Fruit fly (Drosophila melanogaster) whole organism, embryonic: ENCODE data around the gene CG9471.

Experiments
- Blimp-1 ChIP-seq: fragments of 200-800 bp; sonication (Bioruptor generic); optimal IDR thresholded peaks from 3 replicates; lab custom pipeline; 2018; ENCODE audit warnings: missing biosample characterization, missing genetic modification characterization, mild to moderate bottlenecking, moderate library complexity, missing genetic modification reagents
- Bteb2 ChIP-seq: fragments of 200-800 bp; sonication (Bioruptor generic); optimal IDR thresholded peaks from 2 replicates; lab custom pipeline; 2016; ENCODE audit warnings: missing biosample characterization, missing genetic modification characterization
- CG12071 ChIP-seq: fragments of 200-800 bp; sonication (Bioruptor generic); optimal IDR thresholded peaks from 3 replicates; lab custom pipeline; 2018; ENCODE audit warnings: missing biosample characterization, mild to moderate bottlenecking, missing genetic modification characterization
- CG12104 ChIP-seq: fragments of 200-800 bp; sonication (Bioruptor generic); optimal IDR thresholded peaks from 3 replicates; lab custom pipeline; 2016; ENCODE audit warnings: missing biosample characterization, missing genetic modification characterization
- CG12219 ChIP-seq: fragments of 200-800 bp; sonication (Bioruptor generic); optimal IDR thresholded peaks from 3 replicates; lab custom pipeline; 2018; ENCODE audit warnings: missing biosample characterization, mild to moderate bottlenecking, missing genetic modification characterization
- CG15514 ChIP-seq: fragments of 200-800 bp; sonication (Bioruptor generic); optimal IDR thresholded peaks from 3 replicates; lab custom pipeline; 2017; ENCODE audit warnings: missing biosample characterization, missing genetic modification characterization, mild to moderate bottlenecking, moderate library complexity, missing genetic modification reagents
- CG15601 ChIP-seq: fragments of 200-800 bp; sonication (Bioruptor generic); optimal IDR thresholded peaks from 3 replicates; lab custom pipeline; 2019; ENCODE audit warnings: missing biosample characterization, mild to moderate bottlenecking, missing genetic modification characterization, moderate library complexity
- CG17328 ChIP-seq: fragments of 200-800 bp; sonication (Bioruptor generic); IDR thresholded peaks from 2 replicates; pipeline ENCODE4 v1.3.6; 2022; ENCODE audit warnings: missing biosample characterization, missing genetic modification characterization
- CG2678 ChIP-seq: fragments of 200-800 bp; sonication (Bioruptor generic); optimal IDR thresholded peaks from 3 replicates; lab custom pipeline; 2019; ENCODE audit warnings: missing biosample characterization, mild to moderate bottlenecking, missing genetic modification characterization, moderate library complexity
- CG2889 ChIP-seq: fragments of 200-800 bp; sonication (Bioruptor generic); IDR thresholded peaks from 3 replicates; pipeline ENCODE4 v1.3.6; 2022; ENCODE audit warnings: missing biosample characterization, missing genetic modification characterization
- CG3163 ChIP-seq: fragments of 200-800 bp; sonication (Bioruptor generic); optimal IDR thresholded peaks from 3 replicates; lab custom pipeline; 2016; ENCODE audit warnings: missing biosample characterization, missing genetic modification characterization
- CG4282 ChIP-seq: fragments of 200-800 bp; sonication (Bioruptor generic); optimal IDR thresholded peaks from 2 replicates; lab custom pipeline; 2016; ENCODE audit warnings: missing biosample characterization, missing genetic modification characterization
- CG4404 ChIP-seq: fragments of 200-800 bp; sonication (Bioruptor generic); IDR thresholded peaks from 2 replicates; pipeline ENCODE4 v1.3.6; 2022; ENCODE audit warnings: missing biosample characterization, missing genetic modification characterization
- CG6272 ChIP-seq: fragments of 200-800 bp; sonication (Bioruptor generic); IDR thresholded peaks from 2 replicates; pipeline ENCODE4 v1.3.6; 2022; ENCODE audit warnings: missing biosample characterization, missing genetic modification characterization
- CG6654 ChIP-seq: fragments of 200-800 bp; sonication (Bioruptor generic); optimal IDR thresholded peaks from 2 replicates; lab custom pipeline; 2017; ENCODE audit warnings: missing biosample characterization, mild to moderate bottlenecking, missing genetic modification characterization
- CG8924 ChIP-seq: fragments of 200-800 bp; optimal IDR thresholded peaks from 3 replicates; lab custom pipeline; 2019; ENCODE audit warnings: missing biosample characterization, mild to moderate bottlenecking, missing genetic modification characterization, moderate library complexity
- CG9817 ChIP-seq: fragments of 200-800 bp; sonication (Bioruptor generic); optimal IDR thresholded peaks from 2 replicates; lab custom pipeline; 2018; ENCODE audit warnings: missing biosample characterization, mild to moderate bottlenecking, missing genetic modification characterization, moderate library complexity
- CrebB ChIP-seq: fragments of 200-800 bp; sonication (Bioruptor generic); optimal IDR thresholded peaks from 3 replicates; lab custom pipeline; 2018; ENCODE audit warnings: missing biosample characterization, mild to moderate bottlenecking, missing genetic modification characterization
- D ChIP-seq, 2 experiments: fragments of 200-800 bp in 1 of 2; fragments of >200 bp in 1 of 2; sonication (Bioruptor generic) in 1 of 2; optimal IDR thresholded peaks; 2 replicates in 1 of 2; 3 replicates in 1 of 2; lab custom pipeline; 2017; ENCODE audit warnings: mild to moderate bottlenecking in 1 of 2, missing biosample characterization in 1 of 2, missing genetic modification characterization in 1 of 2, missing genetic modification reagents in 1 of 2
- Dfd ChIP-seq, 2 experiments: fragments of >200 bp; optimal IDR thresholded peaks; 2 replicates each; lab custom pipeline; 2017; ENCODE audit warnings: missing biosample characterization in 2 of 2, missing genetic modification characterization in 2 of 2
- Ets97D ChIP-seq: fragments of 200-800 bp; sonication (Bioruptor generic); optimal IDR thresholded peaks from 3 replicates; lab custom pipeline; 2016; ENCODE audit warnings: missing biosample characterization, missing genetic modification characterization
- Fer3 ChIP-seq: fragments of 200-800 bp; sonication (Bioruptor generic); optimal IDR thresholded peaks from 2 replicates; lab custom pipeline; 2018; ENCODE audit warnings: missing biosample characterization, mild to moderate bottlenecking, missing genetic modification characterization, moderate library complexity
- Med ChIP-seq: fragments of 200-800 bp; sonication (Bioruptor generic); peaks from one replicate; lab custom pipeline; 2016; ENCODE audit warnings: missing biosample characterization, missing genetic modification characterization, mild to moderate bottlenecking, inconsistent platforms, moderate library complexity
- NK7.1 ChIP-seq: fragments of 200-800 bp; sonication (Bioruptor generic); optimal IDR thresholded peaks from 3 replicates; lab custom pipeline; 2016; ENCODE audit warnings: missing biosample characterization, missing genetic modification characterization
- NfI ChIP-seq: fragments of 200-800 bp; sonication (Bioruptor generic); optimal IDR thresholded peaks from 3 replicates; lab custom pipeline; 2018; ENCODE audit warnings: missing biosample characterization, mild to moderate bottlenecking, missing genetic modification characterization, moderate library complexity
- Oaz ChIP-seq: fragments of 200-800 bp; sonication (Bioruptor generic); IDR thresholded peaks from 2 replicates; pipeline ENCODE4 v1.3.6; 2022; ENCODE audit warnings: missing biosample characterization, missing genetic modification characterization
- aop ChIP-seq: fragments of 200-800 bp; sonication (Bioruptor generic); IDR thresholded peaks from 2 replicates; pipeline ENCODE4 v1.3.6; 2022; ENCODE audit warnings: missing biosample characterization, missing genetic modification characterization
- cas ChIP-seq: fragments of 200-800 bp; sonication (Bioruptor generic); IDR thresholded peaks from 2 replicates; pipeline ENCODE4 v1.3.6; 2022; ENCODE audit warnings: missing biosample characterization, missing genetic modification characterization
- chn ChIP-seq: fragments of 200-800 bp; sonication (Bioruptor generic); optimal IDR thresholded peaks from 2 replicates; lab custom pipeline; 2016; ENCODE audit warnings: missing biosample characterization, missing genetic modification characterization
- eve ChIP-seq, 2 experiments: fragments of >200 bp; optimal IDR thresholded peaks; 2 replicates each; lab custom pipeline; 2017; ENCODE audit warnings: missing biosample characterization in 2 of 2, missing genetic modification characterization in 2 of 2
- ewg ChIP-seq: fragments of 200-800 bp; sonication (Bioruptor generic); optimal IDR thresholded peaks from 3 replicates; lab custom pipeline; 2017; ENCODE audit warnings: mild to moderate bottlenecking, missing biosample characterization, missing genetic modification reagents, missing genetic modification characterization
- fd96Cb ChIP-seq: fragments of 200-800 bp; sonication (Bioruptor generic); optimal IDR thresholded peaks from 2 replicates; lab custom pipeline; 2018; ENCODE audit warnings: missing biosample characterization, mild to moderate bottlenecking, missing genetic modification characterization, moderate library complexity
- gem ChIP-seq: fragments of 200-800 bp; sonication (Bioruptor generic); optimal IDR thresholded peaks from 2 replicates; lab custom pipeline; 2019; ENCODE audit warnings: missing biosample characterization, mild to moderate bottlenecking, missing genetic modification characterization, moderate library complexity
- knrl ChIP-seq: fragments of 200-800 bp; sonication (Bioruptor generic); IDR thresholded peaks from 3 replicates; pipeline ENCODE4 v1.3.6; 2022; ENCODE audit warnings: missing biosample characterization, missing genetic modification characterization; ENCODE audit not compliant: partially characterized antibody
- lov ChIP-seq, 2 experiments: fragments of 200-800 bp in 1 of 2; fragments of >200 bp in 1 of 2; sonication (Bioruptor generic) in 1 of 2; IDR thresholded peaks in 1 of 2; optimal IDR thresholded peaks in 1 of 2; 2 replicates in 1 of 2; 3 replicates in 1 of 2; pipeline versions ENCODE4 v1.3.6 to Lab custom; 2017 to 2022; ENCODE audit warnings: missing biosample characterization in 1 of 2, missing genetic modification characterization in 1 of 2
- mld ChIP-seq: fragments of 200-800 bp; sonication (Bioruptor generic); IDR thresholded peaks from 3 replicates; pipeline ENCODE4 v1.3.6; 2022; ENCODE audit warnings: missing biosample characterization, missing genetic modification characterization; ENCODE audit not compliant: partially characterized antibody
- oc ChIP-seq: fragments of 200-800 bp; sonication (Bioruptor generic); optimal IDR thresholded peaks from 2 replicates; lab custom pipeline; 2018; ENCODE audit warnings: missing biosample characterization, mild to moderate bottlenecking, missing genetic modification characterization, moderate library complexity
- peb ChIP-seq: fragments of 200-800 bp; sonication (Bioruptor generic); IDR thresholded peaks from 2 replicates; pipeline ENCODE4 v1.3.6; 2022; ENCODE audit warnings: missing biosample characterization, missing genetic modification characterization
- run ChIP-seq: fragments of 200-800 bp; sonication (Bioruptor generic); optimal IDR thresholded peaks from 3 replicates; lab custom pipeline; 2018; ENCODE audit warnings: missing biosample characterization, mild to moderate bottlenecking, missing genetic modification characterization
- sima ChIP-seq: fragments of 200-800 bp; sonication (Bioruptor generic); optimal IDR thresholded peaks from 2 replicates; lab custom pipeline; 2016; ENCODE audit warnings: missing biosample characterization, missing genetic modification characterization
- slp2 ChIP-seq: fragments of 200-800 bp; sonication (Bioruptor generic); optimal IDR thresholded peaks from 2 replicates; lab custom pipeline; 2016; ENCODE audit warnings: missing biosample characterization, missing genetic modification characterization
- sob ChIP-seq: fragments of 200-800 bp; sonication (Bioruptor generic); IDR thresholded peaks from 2 replicates; pipeline ENCODE4 v1.3.6; 2022; ENCODE audit warnings: missing biosample characterization, missing genetic modification characterization
- tgo ChIP-seq: fragments of 200-800 bp; sonication (Bioruptor generic); IDR thresholded peaks from 3 replicates; pipeline ENCODE4 v1.3.6; 2022; ENCODE audit warnings: missing biosample characterization, missing genetic modification characterization
- tin ChIP-seq: fragments of 200-800 bp; sonication (Bioruptor generic); optimal IDR thresholded peaks from 3 replicates; lab custom pipeline; 2016; ENCODE audit warnings: missing biosample characterization, missing genetic modification characterization
- trh ChIP-seq: fragments of 200-800 bp; sonication (Bioruptor generic); optimal IDR thresholded peaks from 2 replicates; lab custom pipeline; 2016; ENCODE audit warnings: missing biosample characterization, missing genetic modification characterization
- wdn ChIP-seq: fragments of 200-800 bp; sonication (Bioruptor generic); IDR thresholded peaks from 2 replicates; pipeline ENCODE4 v1.3.6; 2022; ENCODE audit warnings: missing biosample characterization, missing genetic modification characterization
- wek ChIP-seq: fragments of 200-800 bp; sonication (Bioruptor generic); optimal IDR thresholded peaks from 3 replicates; lab custom pipeline; 2018; ENCODE audit warnings: missing biosample characterization, mild to moderate bottlenecking, missing genetic modification characterization, moderate library complexity
- yki ChIP-seq: fragments of >200 bp; optimal IDR thresholded peaks from 3 replicates; lab custom pipeline; 2018
- zf30C ChIP-seq: fragments of 200-800 bp; sonication (Bioruptor generic); optimal IDR thresholded peaks from 3 replicates; lab custom pipeline; 2018; ENCODE audit warnings: missing biosample characterization, mild to moderate bottlenecking, missing genetic modification characterization

CG9471 gene

DNA sequence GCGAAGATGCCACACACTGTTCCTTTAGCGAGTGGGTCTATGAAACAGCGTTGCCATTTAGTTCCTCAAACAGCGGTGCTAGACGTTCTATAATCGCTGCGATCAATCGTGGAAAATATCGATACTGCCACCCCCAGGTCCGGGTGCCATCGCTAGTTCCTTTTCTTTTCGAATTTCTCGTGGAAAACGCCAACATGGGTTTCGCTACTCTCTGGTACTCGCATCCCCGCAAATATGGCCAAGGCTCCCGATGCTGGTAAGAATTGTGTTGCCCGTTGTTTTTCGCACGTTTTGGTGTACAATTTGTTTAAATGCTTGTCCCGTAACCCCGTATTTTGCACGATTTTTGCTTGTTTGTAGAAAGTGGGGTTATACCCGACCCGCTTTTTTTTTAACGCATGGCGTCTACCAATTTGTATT is 6.6 kb upstream of the CG9471 start, which contains the start of gene RpS29 (continued):
- peak; percentile 57 for TF ChIP-seq zf30C (GFP tag; lab: Kevin White, UChicago)
- peak; percentile 83 for TF ChIP-seq CG9817 (tag; lab: Kevin White, UChicago)
- peak; percentile 63 for TF ChIP-seq slp2 (GFP tag; lab: Kevin White, UChicago)
- peak; percentile 87 for TF ChIP-seq CrebB (tag; lab: Kevin White, UChicago)
- peak; percentile 1 for TF ChIP-seq CG6654 (GFP tag; lab: Kevin White, UChicago)
- peak; percentile 68 for TF ChIP-seq CG12104 (GFP tag; lab: Kevin White, UChicago)
- TF ChIP-seq lov (optimal IDR thresholded peaks at IDR 0.05; lab: Kevin White, UChicago), result no peak
- TF ChIP-seq lov (GFP tag; IDR thresholded peaks at IDR 0.05; lab: Robert Waterston, UW), result peak; percentile 62; the same call in 1 of the 3 replicates
- TF ChIP-seq wek (GFP tag; lab: Kevin White, UChicago), result peak; percentile 68
- peak; percentile 98 for TF ChIP-seq Ets97D (GFP tag; lab: Kevin White, UChicago)
- peak; percentile 65 for TF ChIP-seq tgo (GFP tag; lab: Robert Waterston, UW)
- TF ChIP-seq mld (GFP tag; lab: Robert Waterston, UW), result peak; percentile 81
- peak; percentile 61 for TF ChIP-seq gem (tag; lab: Kevin White, UChicago)
- TF ChIP-seq sima (GFP tag; lab: Kevin White, UChicago), result peak; percentile 44
- TF ChIP-seq CG4282 (GFP tag; lab: Kevin White, UChicago), result peak; percentile 84
- no peak for TF ChIP-seq eve (GFP tag; optimal IDR thresholded peaks at IDR 0.05; lab: Kevin White, UChicago)
- peak; percentile 81 for TF ChIP-seq CG15601 (tag; lab: Kevin White, UChicago)
- TF ChIP-seq Dfd (GFP tag; optimal IDR thresholded peaks at IDR 0.05; lab: Kevin White, UChicago), result no peak
- TF ChIP-seq Oaz (GFP tag; lab: Robert Waterston, UW), result peak; percentile 31; the same call in 1 of the 2 replicates
- peak; percentile 83 for TF ChIP-seq CG6272
- TF ChIP-seq Med (GFP tag; lab: Kevin White, UChicago), result peak; percentile 99
- TF ChIP-seq CG3163 (GFP tag; lab: Kevin White, UChicago), result peak; percentile 80
- TF ChIP-seq CG2889 (GFP tag; lab: Robert Waterston, UW), result peak; percentile 65; the same call in 1 of the 3 replicates
- peak; percentile 68; the same call in 1 of the 2 replicates for TF ChIP-seq cas (GFP tag; lab: Robert Waterston, UW)
- TF ChIP-seq yki, result no peak
- peak; percentile 46; the same call in 1 of the 2 replicates for TF ChIP-seq CG4404 (GFP tag; lab: Robert Waterston, UW)
- peak; percentile 95 for TF ChIP-seq CG15514 (GFP tag; lab: Kevin White, UChicago)
- peak; percentile 60 for TF ChIP-seq Blimp-1
- TF ChIP-seq Bteb2 (GFP tag; lab: Kevin White, UChicago), result peak; percentile 76
- peak; percentile 74 for TF ChIP-seq CG17328 (GFP tag; lab: Robert Waterston, UW)
- 0 out of 2 replicates have a peak, but pooled peaks have one; percentile 17 for TF ChIP-seq peb (GFP tag; lab: Robert Waterston, UW)
- TF ChIP-seq trh (GFP tag; lab: Kevin White, UChicago), result peak; percentile 53
- TF ChIP-seq run, result peak; percentile 49
- TF ChIP-seq sob (GFP tag; lab: Robert Waterston, UW), result peak; percentile 93
- TF ChIP-seq tin (GFP tag; lab: Kevin White, UChicago), result peak; percentile 74
- peak; percentile 56; the same call in 1 of the 2 replicates for TF ChIP-seq wdn (GFP tag; lab: Robert Waterston, UW)
- TF ChIP-seq NK7.1 (GFP tag; lab: Kevin White, UChicago), result peak; percentile 65
- peak; percentile 57 for TF ChIP-seq ewg
- peak; percentile 58 for TF ChIP-seq CG8924 (tag; lab: Kevin White, UChicago)
- TF ChIP-seq fd96Cb (tag; lab: Kevin White, UChicago), result peak; percentile 8
- peak; percentile 63 for TF ChIP-seq oc (tag; lab: Kevin White, UChicago)
- TF ChIP-seq CG12219 (GFP tag; lab: Kevin White, UChicago), result peak; percentile 56
- peak; percentile 72 for TF ChIP-seq CG12071
- TF ChIP-seq aop (GFP tag; lab: Robert Waterston, UW), result peak; percentile 97
- TF ChIP-seq knrl (GFP tag; lab: Robert Waterston, UW), result peak; percentile 95
- TF ChIP-seq D (optimal IDR thresholded peaks at IDR 0.05; lab: Kevin White, UChicago), result no peak
- TF ChIP-seq D (GFP tag; optimal IDR thresholded peaks at IDR 0.05; lab: Kevin White, UChicago), result peak; percentile 60
- peak; percentile 87 for TF ChIP-seq NfI (GFP tag; lab: Kevin White, UChicago)
- peak; percentile 82 for TF ChIP-seq chn
- peak; percentile 68 for TF ChIP-seq CG2678
- peak; percentile 71 for TF ChIP-seq Fer3
